Worm (Caenorhabditis elegans): Measurements from ENCODE around the gene pkc-1.

DNA sequence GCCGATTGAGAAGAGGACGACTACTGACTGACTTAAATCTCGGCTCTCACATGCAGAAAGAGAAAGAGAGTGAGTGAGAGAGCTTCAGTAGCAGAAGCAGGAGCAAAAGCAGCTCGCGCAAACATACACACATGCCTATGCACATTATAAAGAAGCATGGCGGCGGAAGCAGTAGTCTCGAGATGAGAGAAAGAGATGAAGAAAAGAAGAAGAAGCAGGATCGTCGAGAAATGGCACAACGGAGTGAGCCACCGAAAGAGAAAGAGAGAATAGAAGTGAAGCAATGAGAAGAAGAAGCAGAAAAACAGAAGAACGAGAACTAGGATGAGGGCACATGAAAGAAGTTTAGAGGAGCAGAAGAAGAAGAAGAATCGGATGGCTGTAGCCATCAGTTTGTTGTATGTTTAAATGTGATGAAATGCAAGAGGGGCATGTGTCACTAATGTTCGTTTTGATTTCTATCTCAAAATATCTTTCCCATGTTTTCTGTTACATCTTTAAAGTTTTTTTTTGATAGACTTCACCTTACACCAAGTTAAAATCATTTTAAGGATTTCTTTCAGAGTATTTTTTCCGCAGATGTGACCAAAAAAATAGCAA, 5.0 kb downstream of the pkc-1 start:
- no peak for TF ChIP-seq fos-1 (tag; optimal IDR thresholded peaks at IDR 0.05)
- TF ChIP-seq elt-2 (tag; optimal IDR thresholded peaks at IDR 0.05): no peak
- no peak for TF ChIP-seq lin-15B (tag; optimal IDR thresholded peaks at IDR 0.05)

Measured in whole organism, L1 larva.